Fruit fly (Drosophila melanogaster): ENCODE measurements around the gene Surf6.

Surf6 gene

DNA sequence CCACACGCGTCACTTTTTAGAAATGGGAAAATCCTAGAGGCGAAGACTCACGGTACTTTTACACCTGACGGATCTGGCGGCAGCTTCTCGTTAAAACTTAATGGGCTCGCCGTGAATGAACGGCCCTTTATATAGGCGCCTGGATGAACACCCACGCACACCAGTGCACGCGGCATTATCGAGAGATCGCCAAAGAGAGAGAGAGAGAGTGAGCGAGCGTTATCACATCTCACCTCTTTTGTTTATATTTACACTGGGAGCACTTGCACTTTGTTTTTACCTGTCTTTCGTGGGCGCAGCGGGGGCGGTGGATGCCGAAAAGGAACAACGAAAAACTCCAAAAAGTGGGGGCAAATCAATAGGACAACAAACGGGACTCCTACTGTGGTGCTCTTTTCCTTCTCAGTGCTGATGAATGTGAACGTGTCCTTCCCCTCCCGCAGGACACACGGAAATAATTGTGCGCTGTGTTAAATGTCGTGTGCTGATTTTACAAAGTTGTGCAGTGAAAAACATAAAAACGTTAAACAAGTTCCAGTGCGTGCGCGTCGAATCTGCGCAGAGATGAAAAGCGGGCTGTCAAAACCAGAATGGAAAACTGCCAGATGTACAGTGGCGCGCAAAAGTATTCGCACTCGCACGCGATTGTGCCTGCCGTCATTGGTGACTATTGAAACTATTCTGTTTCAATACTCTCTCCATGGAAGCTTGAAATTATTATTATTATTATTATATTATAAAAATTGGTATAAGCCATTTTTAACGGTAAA is 29.4 kb downstream of the Surf6 start, which contains the start of gene Mrp5:
Gene Mrp5, minus strand, starts transcription at position 561 of the 770 bp plus-strand sequence.
- TF ChIP-seq br (GFP tag; optimal IDR thresholded peaks at IDR 0.05), result peak; percentile 12
- TF ChIP-seq psq (GFP tag; optimal IDR thresholded peaks at IDR 0.05), result peak; percentile 82
- no peak for TF ChIP-seq HLH106 (tag; optimal IDR thresholded peaks at IDR 0.05)
- peak in 1 of 2 experiments; percentile 83 for TF ChIP-seq dl (GFP tag; optimal IDR thresholded peaks at IDR 0.05; ENCODE audit: insufficient read depth in 1 of 2, partially characterized antibody in 2 of 2)
- TF ChIP-seq Hr83 (GFP tag; optimal IDR thresholded peaks at IDR 0.05; ENCODE audit: poor library complexity, severe bottlenecking), result peak; percentile 71
- TF ChIP-seq Dif (GFP tag; optimal IDR thresholded peaks at IDR 0.05; ENCODE audit: partially characterized antibody), result peak; percentile 74
- no peak for TF ChIP-seq dmrt93B (GFP tag; optimal IDR thresholded peaks at IDR 0.05)
- TF ChIP-seq foxo (GFP tag; optimal IDR thresholded peaks at IDR 0.05), result peak in 1 of 2 experiments; percentile 13
- TF ChIP-seq fru (GFP tag; optimal IDR thresholded peaks at IDR 0.05), result peak; percentile 23
- peak; percentile 60 for TF ChIP-seq h (GFP tag; optimal IDR thresholded peaks at IDR 0.05)
- TF ChIP-seq Mio (GFP tag; optimal IDR thresholded peaks at IDR 0.05), result no peak

dm6 chr3R:19873102-19873737 is 31.4 kb downstream of the Surf6 start:
- TF ChIP-seq HLH106 (tag; optimal IDR thresholded peaks at IDR 0.05), result no peak
- TF ChIP-seq Myc (optimal IDR thresholded peaks at IDR 0.05), result no peak
- no peak for TF ChIP-seq psq (GFP tag; optimal IDR thresholded peaks at IDR 0.05)
- TF ChIP-seq foxo (GFP tag; optimal IDR thresholded peaks at IDR 0.05), result no peak
- no peak for TF ChIP-seq OdsH (GFP tag; optimal IDR thresholded peaks at IDR 0.05)
- no peak for TF ChIP-seq rgr (GFP tag; optimal IDR thresholded peaks at IDR 0.05)
- TF ChIP-seq tai (GFP tag; optimal IDR thresholded peaks at IDR 0.05), result no peak
- TF ChIP-seq ey (GFP tag; optimal IDR thresholded peaks at IDR 0.05), result no peak
- TF ChIP-seq Mio (GFP tag; optimal IDR thresholded peaks at IDR 0.05), result no peak
- no peak for TF ChIP-seq GATAd (GFP tag; optimal IDR thresholded peaks at IDR 0.05)
- TF ChIP-seq Hr83 (GFP tag; optimal IDR thresholded peaks at IDR 0.05; ENCODE audit: poor library complexity, severe bottlenecking), result no peak
- no peak for TF ChIP-seq dmrt93B (GFP tag; optimal IDR thresholded peaks at IDR 0.05)
- no peak for TF ChIP-seq CG32264 (GFP tag; optimal IDR thresholded peaks at IDR 0.05)
- no peak for TF ChIP-seq Abd-B (GFP tag; optimal IDR thresholded peaks at IDR 0.05)
- no peak for TF ChIP-seq pan (optimal IDR thresholded peaks at IDR 0.05)
- no peak for TF ChIP-seq N (GFP tag; optimal IDR thresholded peaks at IDR 0.05)

dm6 chr3R:19863979-19864775 is 40.5 kb downstream of the Surf6 start, which contains the start of the genes CG4572 and CG4686:
Gene CG4572 (minus strand): TSS chr3R:19864393.
Gene CG4686 (plus strand): TSS chr3R:19864496.
- TF ChIP-seq Myc (optimal IDR thresholded peaks at IDR 0.05), result peak; percentile 26
- peak; percentile 83 for TF ChIP-seq fru (GFP tag; optimal IDR thresholded peaks at IDR 0.05)
- peak; percentile 81 for TF ChIP-seq ey (GFP tag; optimal IDR thresholded peaks at IDR 0.05)
- TF ChIP-seq usp (GFP tag; optimal IDR thresholded peaks at IDR 0.05), result no peak
- no peak for TF ChIP-seq dl (GFP tag; optimal IDR thresholded peaks at IDR 0.05; ENCODE audit: insufficient read depth in 1 of 2, partially characterized antibody in 2 of 2)
- TF ChIP-seq CG9705 (GFP tag; optimal IDR thresholded peaks at IDR 0.05), result peak; percentile 82
- TF ChIP-seq Sp1 (GFP tag; optimal IDR thresholded peaks at IDR 0.05), result peak; percentile 83
- no peak for TF ChIP-seq brk (GFP tag; optimal IDR thresholded peaks at IDR 0.05)
- peak; percentile 84 for TF ChIP-seq rgr (GFP tag; optimal IDR thresholded peaks at IDR 0.05)
- TF ChIP-seq Jra (GFP tag; optimal IDR thresholded peaks at IDR 0.05), result no peak
- TF ChIP-seq OdsH (GFP tag; optimal IDR thresholded peaks at IDR 0.05), result peak; percentile 73
- TF ChIP-seq br (GFP tag; optimal IDR thresholded peaks at IDR 0.05), result peak; percentile 87
- TF ChIP-seq Vsx2 (GFP tag; optimal IDR thresholded peaks at IDR 0.05; ENCODE audit: partially characterized antibody), result no peak
- no peak for TF ChIP-seq Dif (GFP tag; optimal IDR thresholded peaks at IDR 0.05; ENCODE audit: partially characterized antibody)
- no peak for TF ChIP-seq Abd-B (GFP tag; optimal IDR thresholded peaks at IDR 0.05)
- TF ChIP-seq Hr78 (GFP tag; optimal IDR thresholded peaks at IDR 0.05), result no peak
- TF ChIP-seq N (GFP tag; optimal IDR thresholded peaks at IDR 0.05), result no peak
- TF ChIP-seq dsf (GFP tag; optimal IDR thresholded peaks at IDR 0.05; ENCODE audit: borderline replicate concordance), result peak; percentile 64
- peak; percentile 79 for TF ChIP-seq h (GFP tag; optimal IDR thresholded peaks at IDR 0.05)
- TF ChIP-seq Dfd (GFP tag; optimal IDR thresholded peaks at IDR 0.05), result no peak
- no peak for TF ChIP-seq CrebA (GFP tag; optimal IDR thresholded peaks at IDR 0.05; ENCODE audit: borderline replicate concordance)
- TF ChIP-seq jim (GFP tag; optimal IDR thresholded peaks at IDR 0.05), result no peak
- no peak for TF ChIP-seq Rel (GFP tag; optimal IDR thresholded peaks at IDR 0.05)
- peak; percentile 95 for TF ChIP-seq Rel (tag; optimal IDR thresholded peaks at IDR 0.05)
- TF ChIP-seq dmrt93B (GFP tag; optimal IDR thresholded peaks at IDR 0.05), result peak; percentile 65
- TF ChIP-seq sage (GFP tag; optimal IDR thresholded peaks at IDR 0.05), result no peak
- TF ChIP-seq woc (GFP tag; optimal IDR thresholded peaks at IDR 0.05), result peak; percentile 89
- TF ChIP-seq Hr83 (GFP tag; optimal IDR thresholded peaks at IDR 0.05; ENCODE audit: poor library complexity, severe bottlenecking), result peak; percentile 66
- TF ChIP-seq lola (GFP tag; optimal IDR thresholded peaks at IDR 0.05), result no peak
- TF ChIP-seq HLH106 (tag; optimal IDR thresholded peaks at IDR 0.05), result peak; percentile 95
- TF ChIP-seq pan (optimal IDR thresholded peaks at IDR 0.05), result no peak
- TF ChIP-seq tai (GFP tag; optimal IDR thresholded peaks at IDR 0.05), result no peak
- TF ChIP-seq sv (GFP tag; optimal IDR thresholded peaks at IDR 0.05), result peak; percentile 49
- TF ChIP-seq psq (GFP tag; optimal IDR thresholded peaks at IDR 0.05), result peak; percentile 85
- peak; percentile 85 to 88 for TF ChIP-seq foxo (GFP tag; optimal IDR thresholded peaks at IDR 0.05)
- no peak for TF ChIP-seq GATAd (GFP tag; optimal IDR thresholded peaks at IDR 0.05)
- no peak for TF ChIP-seq Mio (GFP tag; optimal IDR thresholded peaks at IDR 0.05)

Data from whole organism, wandering third instar larva.